Worm (Caenorhabditis elegans): Measurements from ENCODE around the gene pitr-5.

ce11 chrV:7178843-7179242 is 5.8 kb upstream of the pitr-5 start, which contains the start of gene cpsf-2:
- TF ChIP-seq dao-5 (tag; optimal IDR thresholded peaks at IDR 0.05) (no peak), W03F9.2 (tag; optimal IDR thresholded peaks at IDR 0.05) (no peak), him-1 (tag; optimal IDR thresholded peaks at IDR 0.05) (no peak)

Data from whole organism, L4/young adult.